Worm (Caenorhabditis elegans): Measurements from ENCODE around the gene H43E16.1.
A peak's percentile ranks its signal among the peaks of the same experiment; 100 is the strongest.

Gene H43E16.1

DNA sequence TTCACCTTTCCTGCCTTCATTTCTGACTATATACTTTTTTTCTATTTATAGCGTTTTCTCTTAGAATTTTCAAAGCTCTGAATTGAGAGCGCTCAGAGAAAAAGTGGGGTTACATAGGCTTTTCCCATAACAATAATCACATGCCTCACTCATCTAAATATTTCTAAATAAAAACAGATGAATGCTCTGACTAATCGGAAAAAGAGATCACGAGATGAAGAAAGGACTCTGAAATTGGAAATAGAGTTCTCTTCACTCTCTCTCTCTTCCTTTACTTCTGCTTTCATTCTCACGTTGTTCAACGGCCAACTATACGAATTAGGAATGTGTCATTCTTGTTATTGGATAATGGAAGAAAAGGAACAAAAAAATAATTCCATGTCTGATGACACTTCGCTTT lies 15.0 kb downstream of the H43E16.1 start:
- TF ChIP-seq hlh-17 (GFP tag; optimal IDR thresholded peaks at IDR 0.05; ENCODE audit: borderline replicate concordance) (no peak), nhr-47 (tag; optimal IDR thresholded peaks at IDR 0.05) (peak; percentile 60), ceh-8 (GFP tag; optimal IDR thresholded peaks at IDR 0.05) (peak; percentile 26), ets-5 (GFP tag; IDR thresholded peaks at IDR 0.05) (no peak), fos-1 (tag; optimal IDR thresholded peaks at IDR 0.05) (no peak), unc-30 (tag; optimal IDR thresholded peaks at IDR 0.05) (no peak), lin-35 (GFP tag; optimal IDR thresholded peaks at IDR 0.05) (no peak), lin-14 (GFP tag; optimal IDR thresholded peaks at IDR 0.05) (peak; percentile 59), fkh-10 (GFP tag; optimal IDR thresholded peaks at IDR 0.05) (peak; percentile 27), elt-3 (tag; optimal IDR thresholded peaks at IDR 0.05) (no peak), nhr-84 (tag; optimal IDR thresholded peaks at IDR 0.05) (no peak), nhr-11 (tag; optimal IDR thresholded peaks at IDR 0.05) (peak; percentile 10), isw-1 (GFP tag; IDR thresholded peaks at IDR 0.05) (no peak), vab-15 (tag; optimal IDR thresholded peaks at IDR 0.05) (no peak), nhr-85 (tag) (no peak), fkh-8 (tag; optimal IDR thresholded peaks at IDR 0.05) (peak; percentile 93), egl-27 (tag; optimal IDR thresholded peaks at IDR 0.05) (no peak), elt-2 (tag; optimal IDR thresholded peaks at IDR 0.05) (no peak), sox-4 (tag; optimal IDR thresholded peaks at IDR 0.05) (peak; percentile 61), sup-37 (GFP tag; optimal IDR thresholded peaks at IDR 0.05) (no peak), C04F5.9 (tag; optimal IDR thresholded peaks at IDR 0.05) (no peak), F16B12.6 (tag; optimal IDR thresholded peaks at IDR 0.05) (no peak), unc-62 (GFP tag; optimal IDR thresholded peaks at IDR 0.05) (no peak), mdl-1 (tag; optimal IDR thresholded peaks at IDR 0.05) (no peak), nhr-76 (tag; optimal IDR thresholded peaks at IDR 0.05) (no peak), xbp-1 (tag; optimal IDR thresholded peaks at IDR 0.05) (peak; percentile 15), nhr-71 (tag; optimal IDR thresholded peaks at IDR 0.05) (peak; percentile 72), unc-86 (tag; optimal IDR thresholded peaks at IDR 0.05) (peak; percentile 20), lin-13 (GFP tag; optimal IDR thresholded peaks at IDR 0.05) (no peak), lsy-2 (tag; optimal IDR thresholded peaks at IDR 0.05) (peak in 1 of 2 experiments; percentile 4), ceh-82 (tag; optimal IDR thresholded peaks at IDR 0.05) (no peak), unc-98 (GFP tag; IDR thresholded peaks at IDR 0.05) (no peak), pqm-1 (tag; optimal IDR thresholded peaks at IDR 0.05) (no peak), ama-1 (optimal IDR thresholded peaks at IDR 0.05) (no peak), nhr-90 (tag; optimal IDR thresholded peaks at IDR 0.05; ENCODE audit: poor library complexity) (no peak), mef-2 (tag; optimal IDR thresholded peaks at IDR 0.05) (no peak), alr-1 (tag; optimal IDR thresholded peaks at IDR 0.05; ENCODE audit: borderline replicate concordance) (no peak), unc-130 (tag; optimal IDR thresholded peaks at IDR 0.05) (no peak), ceh-63 (GFP tag; optimal IDR thresholded peaks at IDR 0.05) (no peak), ztf-4 (tag; optimal IDR thresholded peaks at IDR 0.05) (no peak), sptf-1 (tag; optimal IDR thresholded peaks at IDR 0.05) (no peak), nhr-19 (GFP tag; conservative IDR thresholded peaks at IDR 0.05) (no peak), mep-1 (tag; optimal IDR thresholded peaks at IDR 0.05) (no peak), swsn-7 (tag; optimal IDR thresholded peaks at IDR 0.05) (peak; percentile 28), ztf-11 (tag; optimal IDR thresholded peaks at IDR 0.05) (no peak), ceh-90 (tag; optimal IDR thresholded peaks at IDR 0.05) (no peak), pax-3 (tag; optimal IDR thresholded peaks at IDR 0.05) (peak; percentile 52), lin-15B (tag; optimal IDR thresholded peaks at IDR 0.05) (no peak), zag-1 (tag; optimal IDR thresholded peaks at IDR 0.05) (no peak), zip-4 (GFP tag; optimal IDR thresholded peaks at IDR 0.05) (no peak), fkh-4 (tag; optimal IDR thresholded peaks at IDR 0.05; ENCODE audit: borderline replicate concordance) (peak; percentile 48), dsc-1 (tag; optimal IDR thresholded peaks at IDR 0.05) (peak; percentile 96), ceh-88 (GFP tag; IDR thresholded peaks at IDR 0.05) (no peak), grh-1 (GFP tag; IDR thresholded peaks at IDR 0.05) (no peak)

All from whole organism, L1 larva.